Worm (Caenorhabditis elegans): ENCODE data around the gene col-111.

DNA sequence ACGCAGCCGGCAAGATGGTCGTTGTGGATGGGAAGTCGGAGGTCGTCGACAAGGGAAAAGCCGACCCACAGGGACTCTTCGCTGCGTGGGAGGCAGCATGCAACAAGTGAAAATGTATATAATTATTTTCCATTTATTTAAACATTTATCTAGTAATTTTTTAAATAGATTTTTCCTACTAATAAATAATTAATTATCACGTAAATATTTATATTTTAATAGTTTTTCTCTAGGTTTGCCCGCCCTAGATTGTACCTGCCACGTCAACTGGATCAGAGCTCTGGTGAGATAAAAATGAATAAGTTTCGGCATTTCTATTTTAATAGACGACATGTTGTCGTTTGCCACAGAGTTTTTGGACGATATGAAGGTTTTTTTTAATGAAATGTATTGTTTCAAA is 4.8 kb downstream of the col-111 start, which contains the start of gene psr-1:
- TF ChIP-seq lin-13 (tag; optimal IDR thresholded peaks at IDR 0.05) (no peak), ces-1 (GFP tag; optimal IDR thresholded peaks at IDR 0.05) (no peak), nhr-2 (tag; optimal IDR thresholded peaks at IDR 0.05) (no peak)
